Worm (Caenorhabditis elegans) whole organism, L1 larva: ENCODE results near the gene C27B7.2.

ENCODE experiments used
- ama-1 ChIP-seq: fragments of 150-350 bp; optimal IDR thresholded peaks from 2 replicates; lab custom pipeline; 2014
- ceh-82 ChIP-seq, 3 experiments: fragments of 150-350 bp in 1 of 3; sonication (generic microtip) in 2 of 3; optimal IDR thresholded peaks; 2 replicates each; lab custom pipeline; 2014 to 2017; ENCODE audit warnings: missing biosample characterization in 3 of 3, missing genetic modification characterization in 3 of 3
- egl-27 ChIP-seq, 2 experiments: fragments of 150-350 bp in 1 of 2; sonication (generic microtip); optimal IDR thresholded peaks; 3 replicates each; lab custom pipeline; 2017 to 2018; ENCODE audit warnings: missing biosample characterization in 2 of 2, missing genetic modification characterization in 2 of 2, missing genetic modification reagents in 2 of 2
- fkh-10 ChIP-seq: sonication (generic microtip); optimal IDR thresholded peaks from 2 replicates; lab custom pipeline; 2017; ENCODE audit warnings: missing biosample characterization, missing genetic modification reagents, missing genetic modification characterization
- mdl-1 ChIP-seq, 2 experiments: fragments of 150-350 bp; optimal IDR thresholded peaks; 2 replicates each; lab custom pipeline; 2014 to 2017; ENCODE audit warnings: missing biosample characterization in 2 of 2, missing genetic modification characterization in 2 of 2, inconsistent platforms in 1 of 2
- mep-1 ChIP-seq: fragments of 150-350 bp; optimal IDR thresholded peaks from 2 replicates; lab custom pipeline; 2014; ENCODE audit warnings: missing biosample characterization, missing genetic modification characterization
- nhr-12 ChIP-seq: sonication (generic microtip); optimal IDR thresholded peaks from 2 replicates; lab custom pipeline; 2017; ENCODE audit warnings: missing biosample characterization, missing genetic modification characterization
- nhr-28 ChIP-seq: fragments of 150-350 bp; optimal IDR thresholded peaks from 2 replicates; lab custom pipeline; 2014; ENCODE audit warnings: missing biosample characterization, missing genetic modification characterization
- nhr-76 ChIP-seq: sonication (generic microtip); optimal IDR thresholded peaks from 2 replicates; lab custom pipeline; 2017; ENCODE audit warnings: missing biosample characterization, missing genetic modification characterization
- pag-3 ChIP-seq: sonication (generic microtip); optimal IDR thresholded peaks from 2 replicates; lab custom pipeline; 2017; ENCODE audit warnings: missing genetic modification characterization, mild to moderate bottlenecking, missing compliant biosample characterization, antibody characterized with exemption, borderline replicate concordance; ENCODE audit not compliant: insufficient read depth
- pax-3 ChIP-seq: fragments of 200-800 bp; sonication (Bioruptor generic); optimal IDR thresholded peaks from 2 replicates; lab custom pipeline; 2018; ENCODE audit warnings: mild to moderate bottlenecking, missing genetic modification characterization, moderate library complexity, missing compliant biosample characterization
- sptf-1 ChIP-seq: fragments of 150-350 bp; optimal IDR thresholded peaks from 2 replicates; lab custom pipeline; 2014; ENCODE audit warnings: missing biosample characterization, missing genetic modification characterization
- sup-37 ChIP-seq: fragments of 200-800 bp; sonication (Bioruptor generic); optimal IDR thresholded peaks from 2 replicates; lab custom pipeline; 2018; ENCODE audit warnings: mild to moderate bottlenecking, missing genetic modification characterization, missing compliant biosample characterization
- unc-130 ChIP-seq: fragments of 150-350 bp; optimal IDR thresholded peaks from 2 replicates; lab custom pipeline; 2017; ENCODE audit warnings: missing biosample characterization, missing genetic modification characterization, inconsistent platforms

- TF ChIP-seq pax-3 (tag; lab: Kevin White, UChicago) = no peak
- TF ChIP-seq mep-1 (tag; lab: Kevin White, UChicago) = no peak
- no peak for TF ChIP-seq unc-130 (tag; lab: Kevin White, UChicago)
- TF ChIP-seq ama-1 = no peak
- no peak for TF ChIP-seq sup-37
- no peak for TF ChIP-seq fkh-10 (GFP tag; lab: Kevin White, UChicago)
- TF ChIP-seq sptf-1 (tag; lab: Kevin White, UChicago) = no peak
- TF ChIP-seq mdl-1 (tag; optimal IDR thresholded peaks at IDR 0.05; lab: Kevin White, UChicago) = no peak
- TF ChIP-seq nhr-28 (tag; lab: Kevin White, UChicago) = no peak
- TF ChIP-seq pag-3 = no peak
- no peak for TF ChIP-seq egl-27 (tag; optimal IDR thresholded peaks at IDR 0.05; lab: Kevin White, UChicago)
- no peak for TF ChIP-seq nhr-76 (tag; lab: Kevin White, UChicago)
- TF ChIP-seq ceh-82 (tag; optimal IDR thresholded peaks at IDR 0.05; lab: Kevin White, UChicago) = no peak
- no peak for TF ChIP-seq nhr-12
Observed at ce11 chrIV:8918790-8919189, 26.1 kb downstream of the C27B7.2 start, which contains the start of gene rap-1.
